Fruit fly (Drosophila melanogaster): Measurements from ENCODE around the gene GstT3.

GstT3 gene

DNA sequence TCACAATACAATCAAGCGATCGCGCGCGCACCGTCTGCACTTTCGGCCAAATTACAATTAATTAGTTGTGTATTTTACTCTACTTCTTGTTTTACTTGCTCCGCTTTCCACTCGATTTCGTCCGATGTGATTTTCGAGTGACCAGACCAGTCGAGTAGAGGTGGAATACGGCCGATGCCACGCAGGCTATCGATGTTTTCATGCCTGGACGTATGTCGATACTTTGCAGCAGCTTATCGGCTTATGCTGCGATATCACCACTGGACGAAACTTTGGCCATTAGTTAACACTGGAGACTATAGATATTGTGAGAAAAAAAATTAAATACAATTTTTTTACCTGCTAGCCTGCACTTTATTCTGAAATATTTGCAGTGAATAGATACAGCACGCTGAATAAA lies 43.3 kb downstream of the GstT3 start, which contains the start of gene RhoGAP19D (continued):
- TF ChIP-seq hkb (optimal IDR thresholded peaks at IDR 0.05) (no peak), hkb (GFP tag; IDR thresholded peaks at IDR 0.05) (no peak), pum (GFP tag; optimal IDR thresholded peaks at IDR 0.05) (peak; percentile 26), CG16779 (GFP tag; IDR thresholded peaks at IDR 0.05) (peak; percentile 58), Vsx1 (GFP tag; optimal IDR thresholded peaks at IDR 0.05) (peak; percentile 12), ato (GFP tag; IDR thresholded peaks at IDR 0.05; ENCODE audit: partially characterized antibody) (peak; percentile 92), ci (GFP tag; IDR thresholded peaks at IDR 0.05) (peak; percentile 76; the same call in 2 of the 3 replicates), kni (GFP tag; optimal IDR thresholded peaks at IDR 0.05) (peak; percentile 3), Doc2 (GFP tag; IDR thresholded peaks at IDR 0.05) (no peak), CG6689 (GFP tag; IDR thresholded peaks at IDR 0.05) (peak; percentile 31; the same call in 1 of the 2 replicates), seq (GFP tag; IDR thresholded peaks at IDR 0.05) (no peak), danr (GFP tag; IDR thresholded peaks at IDR 0.05) (no peak), Lpt (GFP tag; optimal IDR thresholded peaks at IDR 0.05) (no peak), Chrac-16 (GFP tag; optimal IDR thresholded peaks at IDR 0.05) (peak; percentile 49), Dad (GFP tag; optimal IDR thresholded peaks at IDR 0.05) (peak; percentile 58), CG9609 (GFP tag; optimal IDR thresholded peaks at IDR 0.05) (peak; percentile 67), CG11398 (GFP tag; optimal IDR thresholded peaks at IDR 0.05) (peak; percentile 41), phol (tag; optimal IDR thresholded peaks at IDR 0.05) (peak; percentile 40), CG9727 (GFP tag; optimal IDR thresholded peaks at IDR 0.05) (no peak), crol (GFP tag; IDR thresholded peaks at IDR 0.05) (0 out of 2 replicates have a peak, but pooled peaks have one; percentile 10), Dp (GFP tag; optimal IDR thresholded peaks at IDR 0.05) (peak; percentile 40), Poxn (GFP tag; IDR thresholded peaks at IDR 0.05) (no peak), Bteb2 (GFP tag; optimal IDR thresholded peaks at IDR 0.05) (no peak), dimm (GFP tag; IDR thresholded peaks at IDR 0.05) (no peak), B-H1 (GFP tag; IDR thresholded peaks at IDR 0.05) (peak; percentile 30; the same call in 1 of the 3 replicates), CG10321 (GFP tag; IDR thresholded peaks at IDR 0.05) (peak; percentile 15; the same call in 1 of the 2 replicates), p53 (GFP tag; optimal IDR thresholded peaks at IDR 0.05) (peak; percentile 67), CG10565 (GFP tag; optimal IDR thresholded peaks at IDR 0.05) (no peak), CG3847 (GFP tag; IDR thresholded peaks at IDR 0.05) (peak; percentile 79), CG3995 (GFP tag; optimal IDR thresholded peaks at IDR 0.05) (peak; percentile 88), ham (GFP tag; IDR thresholded peaks at IDR 0.05) (no peak), CG17186 (GFP tag; optimal IDR thresholded peaks at IDR 0.05) (peak; percentile 25), zfh2 (GFP tag; optimal IDR thresholded peaks at IDR 0.05) (peak; percentile 81), CG12104 (GFP tag; optimal IDR thresholded peaks at IDR 0.05) (no peak), YL-1 (GFP tag; optimal IDR thresholded peaks at IDR 0.05) (no peak), Med (GFP tag) (peak; percentile 95), GATAe (GFP tag; conservative IDR thresholded peaks at IDR 0.05) (peak; percentile 47; the same call in 1 of the 2 replicates), ken (GFP tag; IDR thresholded peaks at IDR 0.05) (peak; percentile 81), CG42726 (GFP tag; IDR thresholded peaks at IDR 0.05; ENCODE audit: partially characterized antibody) (peak; percentile 98), Fer2 (tag; optimal IDR thresholded peaks at IDR 0.05) (no peak), CG1233 (GFP tag; optimal IDR thresholded peaks at IDR 0.05) (peak; percentile 19), CG1529 (GFP tag; optimal IDR thresholded peaks at IDR 0.05) (no peak), klu (GFP tag; IDR thresholded peaks at IDR 0.05) (no peak), tx (GFP tag; optimal IDR thresholded peaks at IDR 0.05) (peak; percentile 54), CG6765 (GFP tag; optimal IDR thresholded peaks at IDR 0.05) (no peak), HLH4C (GFP tag; IDR thresholded peaks at IDR 0.05; ENCODE audit: partially characterized antibody) (peak; percentile 89), dm (GFP tag; optimal IDR thresholded peaks at IDR 0.05) (no peak), dmrt99B (tag; optimal IDR thresholded peaks at IDR 0.05) (peak; percentile 2), CG17568 (GFP tag; optimal IDR thresholded peaks at IDR 0.05) (no peak), Scr (GFP tag; IDR thresholded peaks at IDR 0.05; ENCODE audit: partially characterized antibody) (peak; percentile 92), Dip2 (GFP tag; IDR thresholded peaks at IDR 0.05) (no peak), CG6272 (GFP tag; IDR thresholded peaks at IDR 0.05) (peak; percentile 71)

Data from whole organism, embryonic.